Worm (Caenorhabditis elegans): ENCODE data around the gene K03A1.4.

K03A1.4 gene

DNA sequence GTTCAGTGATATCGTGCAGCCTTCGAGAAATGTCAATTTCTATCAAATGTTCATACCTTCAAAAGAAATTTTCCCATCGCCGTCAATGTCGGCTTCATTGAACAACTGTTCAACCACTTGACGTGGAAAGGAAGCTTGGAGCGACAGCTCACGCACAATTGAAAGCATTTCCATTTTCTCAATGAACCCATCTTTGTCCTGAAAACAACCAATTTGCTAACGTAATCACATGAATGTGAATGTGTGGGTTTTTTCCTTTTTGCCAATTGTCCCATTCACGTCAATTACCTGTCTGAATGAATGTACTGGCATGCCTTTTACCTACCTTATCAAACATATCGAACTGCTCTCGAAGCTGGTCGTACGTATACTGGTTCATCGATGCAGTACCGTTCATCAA, 2.2 kb downstream of the K03A1.4 start (continued):
- TF ChIP-seq unc-130 (GFP tag; optimal IDR thresholded peaks at IDR 0.05) (no peak), unc-62 (GFP tag; optimal IDR thresholded peaks at IDR 0.05 in 1 of 2) (no peak), unc-62 (tag; optimal IDR thresholded peaks at IDR 0.05) (no peak), T20F7.1 (GFP tag; optimal IDR thresholded peaks at IDR 0.05) (peak; percentile 17), Y75B8A.6 (GFP tag; IDR thresholded peaks at IDR 0.05) (no peak), dmd-6 (GFP tag; IDR thresholded peaks at IDR 0.05) (peak; percentile 84), ceh-62 (tag; optimal IDR thresholded peaks at IDR 0.05) (no peak)

DNA sequence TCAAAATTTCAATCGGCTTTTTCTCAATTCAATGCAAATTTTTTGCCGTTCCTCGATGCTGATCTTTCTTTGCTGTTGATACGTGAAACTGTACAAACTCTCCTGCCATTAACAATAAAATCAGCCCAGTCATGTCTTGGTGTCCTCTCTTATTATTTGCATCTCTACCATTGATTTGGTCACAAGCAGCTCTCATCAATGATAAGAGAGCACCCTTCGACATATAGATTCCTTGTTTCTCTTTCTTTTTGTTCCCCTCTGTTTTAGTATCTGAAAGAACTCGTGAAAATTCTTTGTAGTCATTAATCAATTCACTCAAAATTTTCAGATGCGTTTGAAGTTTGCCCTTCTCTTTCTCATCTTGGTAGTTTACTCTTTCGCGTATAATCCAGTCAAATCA, 6.7 kb downstream of the K03A1.4 start, which contains the start of gene lron-7:
Gene lron-7 (plus strand): TSS at position 323 of the 400 bp plus-strand sequence.
- TF ChIP-seq ceh-82 (tag; optimal IDR thresholded peaks at IDR 0.05) (no peak), rbr-2 (tag; optimal IDR thresholded peaks at IDR 0.05) (no peak), lin-1 (GFP tag; IDR thresholded peaks at IDR 0.05) (0 out of 2 replicates have a peak, but pooled peaks have one; percentile 12), lin-29 (GFP tag; IDR thresholded peaks at IDR 0.05) (no peak), nhr-42 (GFP tag; IDR thresholded peaks at IDR 0.05) (no peak), sdz-12 (GFP tag; optimal IDR thresholded peaks at IDR 0.05) (no peak), Y105C5A.15 (GFP tag; IDR thresholded peaks at IDR 0.05) (no peak), dmd-9 (GFP tag; IDR thresholded peaks at IDR 0.05) (no peak), hlh-11 (tag; optimal IDR thresholded peaks at IDR 0.05) (peak; percentile 50), fkh-10 (GFP tag; optimal IDR thresholded peaks at IDR 0.05) (no peak), aha-1 (tag) (peak; percentile 49), daf-16 (GFP tag; optimal IDR thresholded peaks at IDR 0.05) (no peak), daf-16 (tag; optimal IDR thresholded peaks at IDR 0.05) (peak; percentile 61), zip-11 (GFP tag; IDR thresholded peaks at IDR 0.05) (no peak), nhr-77 (tag; optimal IDR thresholded peaks at IDR 0.05) (peak; percentile 65), hlh-30 (tag; optimal IDR thresholded peaks at IDR 0.05; ENCODE audit: insufficient read depth) (peak; percentile 40), php-3 (GFP tag; IDR thresholded peaks at IDR 0.05) (no peak), nhr-28 (tag; optimal IDR thresholded peaks at IDR 0.05) (peak; percentile 81), ceh-32 (tag; optimal IDR thresholded peaks at IDR 0.05; ENCODE audit: poor library complexity) (no peak), pha-4 (GFP tag; IDR thresholded peaks at IDR 0.05) (no peak), pha-4 (tag; optimal IDR thresholded peaks at IDR 0.05) (no peak), mxl-2 (GFP tag; conservative IDR thresholded peaks at IDR 0.05) (no peak), zfp-2 (tag; optimal IDR thresholded peaks at IDR 0.05) (no peak), madf-9 (GFP tag; conservative IDR thresholded peaks at IDR 0.05) (no peak), ama-1 (optimal IDR thresholded peaks at IDR 0.05) (no peak), egl-27 (tag; optimal IDR thresholded peaks at IDR 0.05) (no peak), dve-1 (tag; optimal IDR thresholded peaks at IDR 0.05; ENCODE audit: insufficient read depth) (peak; percentile 23), pqm-1 (tag; optimal IDR thresholded peaks at IDR 0.05) (peak; percentile 86), dmd-6 (GFP tag; IDR thresholded peaks at IDR 0.05) (peak; percentile 48)

DNA sequence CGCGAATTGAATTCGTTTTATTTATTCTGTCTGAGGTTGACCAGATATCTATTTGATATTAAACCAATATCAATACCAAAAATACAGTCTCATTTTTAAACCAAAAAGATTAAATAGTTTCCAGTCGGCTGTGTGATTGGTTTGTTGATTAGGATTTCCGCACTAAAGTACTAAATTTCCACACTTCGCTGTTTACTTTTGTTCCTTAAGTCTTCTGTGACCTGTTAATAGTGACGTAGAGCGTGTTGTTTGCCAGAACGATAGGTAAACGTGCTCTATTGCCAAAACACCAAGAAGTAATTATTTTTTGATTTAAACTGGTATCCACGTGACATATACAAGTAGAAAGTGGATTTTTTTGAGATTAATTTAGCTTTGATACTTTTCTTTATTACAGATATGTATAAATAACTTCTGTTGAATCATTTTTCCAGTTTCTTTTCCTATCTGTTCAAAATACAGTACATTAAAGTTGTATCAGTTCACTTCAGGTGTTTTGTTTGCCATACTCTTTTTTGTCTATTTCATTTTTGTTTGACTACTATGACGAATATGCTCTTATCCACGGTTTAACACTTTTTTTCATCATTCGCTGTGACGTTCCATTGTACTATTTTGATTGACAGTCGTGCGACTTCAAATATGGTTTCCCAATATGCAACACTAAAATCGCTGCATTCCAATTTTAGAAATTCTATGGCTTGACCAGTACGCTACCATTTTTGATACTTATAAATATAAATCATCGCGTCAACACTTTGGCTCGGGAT, 7.5 kb downstream of the K03A1.4 start:
- no peak for TF ChIP-seq madf-9 (GFP tag; conservative IDR thresholded peaks at IDR 0.05)
- TF ChIP-seq unc-62 (GFP tag; optimal IDR thresholded peaks at IDR 0.05 in 1 of 2): peak; percentile 40 to 89
- no peak for TF ChIP-seq unc-62 (tag; optimal IDR thresholded peaks at IDR 0.05)
- peak; percentile 89 for TF ChIP-seq dmd-6 (GFP tag; IDR thresholded peaks at IDR 0.05)
- 0 out of 2 replicates have a peak, but pooled peaks have one; percentile 67 for TF ChIP-seq tra-1 (GFP tag; IDR thresholded peaks at IDR 0.05)
- no peak for TF ChIP-seq lin-13 (GFP tag; optimal IDR thresholded peaks at IDR 0.05)
- TF ChIP-seq T20F7.1 (GFP tag; optimal IDR thresholded peaks at IDR 0.05): peak; percentile 21
- no peak for TF ChIP-seq mdt-29 (GFP tag; IDR thresholded peaks at IDR 0.05)
- TF ChIP-seq daf-16 (GFP tag; optimal IDR thresholded peaks at IDR 0.05): peak in 1 of 2 experiments; percentile 16
- TF ChIP-seq daf-16 (tag; optimal IDR thresholded peaks at IDR 0.05): peak; percentile 53
- TF ChIP-seq lim-7 (GFP tag; IDR thresholded peaks at IDR 0.05): no peak
- TF ChIP-seq nhr-28 (tag; optimal IDR thresholded peaks at IDR 0.05): no peak
- peak; percentile 59 for TF ChIP-seq nhr-48 (tag; optimal IDR thresholded peaks at IDR 0.05)
- peak; percentile 77 for TF ChIP-seq dve-1 (tag; optimal IDR thresholded peaks at IDR 0.05; ENCODE audit: insufficient read depth)
- TF ChIP-seq pha-4 (GFP tag; IDR thresholded peaks at IDR 0.05): no peak
- TF ChIP-seq pha-4 (tag; optimal IDR thresholded peaks at IDR 0.05): no peak
- TF ChIP-seq hlh-11 (tag; optimal IDR thresholded peaks at IDR 0.05): peak; percentile 42
- no peak for TF ChIP-seq ceh-62 (tag; optimal IDR thresholded peaks at IDR 0.05)
